Fruit fly (Drosophila melanogaster): ENCODE data around the gene wts.

DNA sequence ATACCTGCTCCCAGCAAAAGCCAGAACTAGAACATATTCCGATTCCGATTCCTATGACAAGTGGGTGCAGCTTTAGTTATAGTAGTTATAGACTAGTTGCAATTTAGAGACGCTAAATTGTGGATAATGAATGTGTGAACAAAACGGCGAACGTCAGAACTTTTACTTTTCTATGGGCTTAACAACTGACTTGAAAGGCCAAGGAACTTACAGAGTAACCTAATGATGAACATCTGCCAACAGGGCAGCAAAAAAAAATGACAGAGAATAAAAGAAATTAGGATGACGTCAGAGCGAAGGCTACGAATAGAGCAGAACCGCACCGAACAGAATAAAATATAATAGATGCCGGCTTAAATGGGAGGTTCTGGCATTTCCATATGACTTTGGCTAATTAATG is 25.7 kb upstream of the wts start:
- no peak for TF ChIP-seq CG8301 (tag; optimal IDR thresholded peaks at IDR 0.05)
- no peak for TF ChIP-seq rn (GFP tag; IDR thresholded peaks at IDR 0.05)
- no peak for TF ChIP-seq CG8159 (tag; optimal IDR thresholded peaks at IDR 0.05)
